Worm (Caenorhabditis elegans) whole organism, midembryonic: ENCODE measurements around the gene F35D2.2.

Experiments used
- T22C8.4 ChIP-seq: fragments of 200-800 bp; sonication (Bioruptor generic); IDR thresholded peaks from 2 replicates; pipeline ENCODE4 v1.3.6; 2022; ENCODE audit warnings: missing genetic modification characterization, missing compliant biosample characterization
- cog-1 ChIP-seq: sonication (generic microtip); optimal IDR thresholded peaks from 2 replicates; lab custom pipeline; 2016; ENCODE audit warnings: missing genetic modification characterization, missing compliant biosample characterization
- flt-1 ChIP-seq: fragments of 200-800 bp; sonication (Bioruptor generic); IDR thresholded peaks from 2 replicates; pipeline ENCODE4 v1.3.6; 2022; ENCODE audit warnings: missing genetic modification characterization, missing compliant biosample characterization
- tab-1 ChIP-seq: fragments of 200-800 bp; sonication (Bioruptor generic); IDR thresholded peaks from 2 replicates; pipeline ENCODE4 v1.3.6; 2022; ENCODE audit warnings: missing genetic modification characterization, missing compliant biosample characterization
- ztf-23 ChIP-seq: fragments of 200-800 bp; sonication (Bioruptor generic); IDR thresholded peaks from 2 replicates; pipeline ENCODE4 v1.3.6; 2022; ENCODE audit warnings: missing genetic modification reagents, missing genetic modification characterization, missing compliant biosample characterization

ce11 chrII:7548044-7548443 lies 26.2 kb upstream of the F35D2.2 start, which contains the start of gene fbxa-224:
- TF ChIP-seq tab-1 = no peak
- TF ChIP-seq ztf-23 (GFP tag; lab: Robert Waterston, UW) = no peak
- no peak for TF ChIP-seq cog-1 (tag; lab: Kevin White, UChicago)
- TF ChIP-seq flt-1 (GFP tag; lab: Robert Waterston, UW) = no peak
- no peak for TF ChIP-seq T22C8.4 (GFP tag; lab: Robert Waterston, UW)
